Fruit fly (Drosophila melanogaster) whole organism, pupa: ENCODE results near the gene mdu.
A peak's percentile ranks its signal among the peaks of the same experiment; 100 is the strongest.

Experiments used
- CG10348 ChIP-seq: fragments of 200-800 bp; sonication (Bioruptor generic); IDR thresholded peaks from 2 replicates; pipeline ENCODE4 v1.3.6; 2022; ENCODE audit warnings: missing biosample characterization, missing genetic modification characterization
- CG12605 ChIP-seq: fragments of 200-800 bp; sonication (Bioruptor generic); IDR thresholded peaks from 2 replicates; pipeline ENCODE4 v1.3.6; 2022; ENCODE audit warnings: missing biosample characterization, missing genetic modification characterization
- CG13204 ChIP-seq: fragments of 200-800 bp; sonication (Bioruptor generic); optimal IDR thresholded peaks from 2 replicates; lab custom pipeline; 2018; ENCODE audit warnings: missing biosample characterization, mild to moderate bottlenecking, missing genetic modification characterization, moderate library complexity
- CG14655 ChIP-seq: fragments of 200-800 bp; sonication (Bioruptor generic); optimal IDR thresholded peaks from 3 replicates; lab custom pipeline; 2017; ENCODE audit warnings: mild to moderate bottlenecking, missing biosample characterization, missing genetic modification reagents, missing genetic modification characterization
- CG15710 ChIP-seq: fragments of 200-800 bp; sonication (Bioruptor generic); optimal IDR thresholded peaks from 2 replicates; lab custom pipeline; 2018; ENCODE audit warnings: missing biosample characterization, mild to moderate bottlenecking, missing genetic modification characterization, moderate library complexity
- CG17806 ChIP-seq: fragments of 200-800 bp; sonication (Bioruptor generic); optimal IDR thresholded peaks from 2 replicates; lab custom pipeline; 2018; ENCODE audit warnings: missing biosample characterization, mild to moderate bottlenecking, missing genetic modification characterization, moderate library complexity
- CG32121 ChIP-seq: fragments of 200-800 bp; sonication (Bioruptor generic); IDR thresholded peaks from 2 replicates; pipeline ENCODE4 v1.3.6; 2022; ENCODE audit warnings: missing biosample characterization, missing genetic modification characterization
- CG34367 ChIP-seq: fragments of 200-800 bp; sonication (Bioruptor generic); optimal IDR thresholded peaks from 2 replicates; lab custom pipeline; 2018; ENCODE audit warnings: missing biosample characterization, mild to moderate bottlenecking, missing genetic modification characterization
- CG4496 ChIP-seq: fragments of 200-800 bp; sonication (Bioruptor generic); IDR thresholded peaks from 3 replicates; pipeline ENCODE4 v1.3.6; 2022; ENCODE audit warnings: missing biosample characterization, missing genetic modification characterization
- CG8159 ChIP-seq: fragments of 200-800 bp; sonication (Bioruptor generic); optimal IDR thresholded peaks from 3 replicates; lab custom pipeline; 2018; ENCODE audit warnings: missing biosample characterization, mild to moderate bottlenecking, missing genetic modification characterization, moderate library complexity
- CG8301 ChIP-seq: fragments of 200-800 bp; sonication (Bioruptor generic); optimal IDR thresholded peaks from 2 replicates; lab custom pipeline; 2018; ENCODE audit warnings: missing biosample characterization, mild to moderate bottlenecking, missing genetic modification characterization
- CG9948 ChIP-seq: fragments of 200-800 bp; sonication (Bioruptor generic); optimal IDR thresholded peaks from 2 replicates; lab custom pipeline; 2018; ENCODE audit warnings: missing biosample characterization, mild to moderate bottlenecking, missing genetic modification characterization, moderate library complexity
- D1 ChIP-seq: fragments of 200-800 bp; sonication (Bioruptor generic); optimal IDR thresholded peaks from 2 replicates; lab custom pipeline; 2018; ENCODE audit warnings: missing biosample characterization, mild to moderate bottlenecking, missing genetic modification characterization, moderate library complexity
- EcR ChIP-seq: fragments of 200-800 bp; sonication (Bioruptor generic); optimal IDR thresholded peaks from 3 replicates; lab custom pipeline; 2019; ENCODE audit warnings: missing biosample characterization, missing genetic modification characterization, mild to moderate bottlenecking, moderate library complexity, missing genetic modification reagents
- Ets98B ChIP-seq: fragments of 200-800 bp; sonication (Bioruptor generic); IDR thresholded peaks from 2 replicates; pipeline ENCODE4 v1.3.6; 2022; ENCODE audit warnings: missing biosample characterization, missing genetic modification characterization
- Pif1A ChIP-seq: fragments of 200-800 bp; sonication (Bioruptor generic); optimal IDR thresholded peaks from 3 replicates; lab custom pipeline; 2016; ENCODE audit warnings: missing biosample characterization, missing genetic modification characterization
- Pif1B ChIP-seq: fragments of 200-800 bp; sonication (Bioruptor generic); optimal IDR thresholded peaks from 3 replicates; lab custom pipeline; 2016; ENCODE audit warnings: missing biosample characterization, missing genetic modification characterization
- Snoo ChIP-seq: fragments of 200-800 bp; sonication (Bioruptor generic); optimal IDR thresholded peaks from 3 replicates; lab custom pipeline; 2017; ENCODE audit warnings: missing biosample characterization, mild to moderate bottlenecking, missing genetic modification characterization, inconsistent platforms
- fd96Ca ChIP-seq: fragments of 200-800 bp; sonication (Bioruptor generic); IDR thresholded peaks from 3 replicates; pipeline ENCODE4 v1.3.6; 2022; ENCODE audit warnings: missing biosample characterization, missing genetic modification characterization
- gl ChIP-seq: fragments of 200-800 bp; sonication (Bioruptor generic); optimal IDR thresholded peaks from 2 replicates; lab custom pipeline; 2018; ENCODE audit warnings: missing biosample characterization, mild to moderate bottlenecking, missing genetic modification characterization
- rn ChIP-seq: fragments of 200-800 bp; sonication (Bioruptor generic); IDR thresholded peaks from 2 replicates; pipeline ENCODE4 v1.3.6; 2022; ENCODE audit warnings: missing biosample characterization, missing genetic modification characterization

The mdu gene

DNA sequence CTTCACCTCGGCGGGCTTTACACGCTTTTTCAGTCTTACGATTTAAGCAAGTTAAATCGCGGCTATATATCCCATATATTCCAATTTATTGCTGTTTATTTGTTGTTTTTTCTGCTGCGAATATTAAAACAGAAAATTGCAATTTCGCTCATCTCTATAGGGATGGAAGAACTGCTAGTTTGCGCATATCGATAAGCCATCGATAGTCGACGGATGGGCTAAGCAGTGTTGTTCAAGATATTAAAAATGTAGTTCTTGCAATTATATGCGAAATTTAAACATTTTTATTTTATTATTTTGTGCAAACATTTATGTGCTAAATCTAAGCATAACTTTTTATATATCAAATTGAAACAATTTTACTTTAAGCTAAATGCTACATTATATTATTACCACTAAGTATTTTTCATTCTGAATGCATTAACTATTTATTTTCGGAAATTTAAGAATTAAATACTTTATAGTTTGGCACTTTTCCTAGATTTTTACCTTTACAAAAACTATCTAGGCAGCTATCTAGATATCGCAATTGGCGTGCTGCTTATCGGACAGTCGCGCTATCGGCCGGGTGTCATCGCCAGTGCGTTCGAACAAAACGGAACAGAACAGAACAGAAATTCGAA is 33.9 kb upstream of the mdu start, which contains the start of the genes Rab40 and CG42258:
Gene Rab40 (minus strand): TSS at position 177 of the 623 bp plus-strand sequence.
Gene CG42258 (plus strand): TSS at position 593 of the 623 bp plus-strand sequence.
- no peak for TF ChIP-seq CG10348 (GFP tag; lab: Robert Waterston, UW)
- TF ChIP-seq CG9948 (tag; lab: Kevin White, UChicago): peak; percentile 3
- no peak for TF ChIP-seq CG12605 (GFP tag; lab: Robert Waterston, UW)
- TF ChIP-seq CG17806 (tag; lab: Kevin White, UChicago): no peak
- no peak for TF ChIP-seq CG13204
- no peak for TF ChIP-seq D1 (tag; lab: Kevin White, UChicago)
- TF ChIP-seq Pif1A (GFP tag; lab: Kevin White, UChicago): peak; percentile 17
- no peak for TF ChIP-seq gl (tag; lab: Kevin White, UChicago)
- TF ChIP-seq Snoo (tag; lab: Kevin White, UChicago): no peak
- TF ChIP-seq Pif1B (GFP tag; lab: Kevin White, UChicago): no peak
- no peak for TF ChIP-seq CG8159 (tag; lab: Kevin White, UChicago)
- TF ChIP-seq rn (GFP tag; lab: Robert Waterston, UW): no peak
- TF ChIP-seq CG32121: no peak
- peak; percentile 72 for TF ChIP-seq CG4496 (GFP tag; lab: Robert Waterston, UW)
- TF ChIP-seq CG14655: peak; percentile 19
- no peak for TF ChIP-seq CG15710 (tag; lab: Kevin White, UChicago)
- TF ChIP-seq EcR: no peak
- peak; percentile 17; the same call in 1 of the 2 replicates for TF ChIP-seq Ets98B (GFP tag; lab: Robert Waterston, UW)
- TF ChIP-seq fd96Ca: no peak; the same call in 1 of the 3 replicates
- TF ChIP-seq CG8301 (tag; lab: Kevin White, UChicago): no peak
- TF ChIP-seq CG34367 (tag; lab: Kevin White, UChicago): no peak

DNA sequence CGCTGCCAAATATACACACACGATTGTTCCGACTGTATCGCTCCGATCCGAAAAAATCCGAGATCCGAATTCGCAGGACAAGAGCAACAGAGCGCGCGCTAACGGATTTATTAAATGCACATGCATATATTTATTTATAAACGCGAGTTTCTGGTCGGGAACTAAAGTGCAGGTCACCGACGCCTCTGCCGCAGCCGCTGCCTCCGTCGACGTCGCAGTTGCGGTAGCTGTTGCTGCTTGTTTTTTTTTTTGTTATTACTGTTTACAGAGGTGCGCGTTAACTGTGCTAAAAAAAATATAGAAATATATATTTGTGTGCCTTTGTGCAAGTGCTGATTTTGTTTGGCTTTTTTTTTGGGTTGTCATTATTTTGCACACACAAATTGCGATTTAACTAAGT is 33.4 kb upstream of the mdu start:
- TF ChIP-seq CG32121 (no peak), CG12605 (GFP tag; lab: Robert Waterston, UW) (no peak), EcR (peak; percentile 54)

- TF ChIP-seq CG10348 (GFP tag; lab: Robert Waterston, UW): no peak
- TF ChIP-seq CG4496 (GFP tag; lab: Robert Waterston, UW): no peak
- no peak for TF ChIP-seq CG8301 (tag; lab: Kevin White, UChicago)
- TF ChIP-seq CG34367 (tag; lab: Kevin White, UChicago): no peak
- TF ChIP-seq CG32121: no peak
- TF ChIP-seq D1 (tag; lab: Kevin White, UChicago): no peak
These were observed 31.7 kb upstream of the mdu start for dm6 chrX:12465316-12465715.

- no peak for TF ChIP-seq fd96Ca
- TF ChIP-seq CG14655: no peak
- no peak for TF ChIP-seq CG15710 (tag; lab: Kevin White, UChicago)
- TF ChIP-seq CG32121: no peak
- no peak for TF ChIP-seq Pif1B (GFP tag; lab: Kevin White, UChicago)
- no peak for TF ChIP-seq D1 (tag; lab: Kevin White, UChicago)
- no peak for TF ChIP-seq CG8159 (tag; lab: Kevin White, UChicago)
- no peak for TF ChIP-seq CG34367 (tag; lab: Kevin White, UChicago)
- TF ChIP-seq CG4496 (GFP tag; lab: Robert Waterston, UW): no peak
- no peak for TF ChIP-seq Snoo (tag; lab: Kevin White, UChicago)
- no peak for TF ChIP-seq EcR
- TF ChIP-seq Ets98B (GFP tag; lab: Robert Waterston, UW): no peak
- no peak for TF ChIP-seq CG9948 (tag; lab: Kevin White, UChicago)
- no peak for TF ChIP-seq CG12605 (GFP tag; lab: Robert Waterston, UW)
- no peak for TF ChIP-seq CG10348 (GFP tag; lab: Robert Waterston, UW)
- TF ChIP-seq gl (tag; lab: Kevin White, UChicago): no peak
- no peak for TF ChIP-seq CG8301 (tag; lab: Kevin White, UChicago)
- TF ChIP-seq CG13204: no peak
- TF ChIP-seq CG17806 (tag; lab: Kevin White, UChicago): no peak
These were observed 30.3 kb upstream of the mdu start for dm6 chrX:12466541-12467240.

- no peak for TF ChIP-seq fd96Ca
- TF ChIP-seq CG17806 (tag; lab: Kevin White, UChicago): no peak
- TF ChIP-seq Snoo (tag; lab: Kevin White, UChicago): no peak
- TF ChIP-seq CG14655: no peak
- no peak for TF ChIP-seq CG13204
- no peak for TF ChIP-seq CG12605 (GFP tag; lab: Robert Waterston, UW)
- no peak for TF ChIP-seq CG8301 (tag; lab: Kevin White, UChicago)
- TF ChIP-seq rn (GFP tag; lab: Robert Waterston, UW): no peak
- no peak for TF ChIP-seq EcR
- no peak for TF ChIP-seq CG10348 (GFP tag; lab: Robert Waterston, UW)
- TF ChIP-seq gl (tag; lab: Kevin White, UChicago): no peak
- TF ChIP-seq CG8159 (tag; lab: Kevin White, UChicago): no peak
- TF ChIP-seq CG15710 (tag; lab: Kevin White, UChicago): no peak
- no peak for TF ChIP-seq Pif1A (GFP tag; lab: Kevin White, UChicago)
- no peak for TF ChIP-seq CG34367 (tag; lab: Kevin White, UChicago)
- TF ChIP-seq CG4496 (GFP tag; lab: Robert Waterston, UW): no peak
- no peak for TF ChIP-seq Ets98B (GFP tag; lab: Robert Waterston, UW)
These were observed 29.8 kb upstream of the mdu start for dm6 chrX:12467241-12467597.
